Worm (Caenorhabditis elegans): ENCODE measurements around the gene T08D10.5.
A peak's percentile ranks its signal among the peaks of the same experiment; 100 is the strongest.

T08D10.5 gene

DNA sequence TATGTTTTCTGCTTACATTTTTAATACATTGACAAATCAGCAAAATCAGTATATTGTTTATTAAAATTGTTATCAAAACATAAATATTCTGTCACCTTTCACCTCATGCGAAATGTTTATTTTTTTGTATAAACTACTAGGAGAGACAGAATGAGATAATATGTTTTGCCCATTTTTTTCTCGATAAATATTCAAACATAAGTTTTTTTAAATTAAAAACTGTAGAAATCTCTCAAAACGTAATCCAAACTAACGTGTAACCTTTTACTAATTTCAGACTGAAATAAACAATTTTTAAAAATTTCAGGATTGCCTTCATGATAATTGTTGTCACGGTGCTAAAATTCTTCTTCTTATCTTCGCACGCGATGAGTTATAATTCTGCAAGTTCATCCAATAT is at the start of gene T08D10.5:
TSS of gene T08D10.5 (plus strand) at position 301 of the 400 bp plus-strand sequence.
- TF ChIP-seq F13H6.1 (tag; optimal IDR thresholded peaks at IDR 0.05): no peak
- TF ChIP-seq lin-13 (GFP tag; optimal IDR thresholded peaks at IDR 0.05): no peak
- TF ChIP-seq sma-9 (GFP tag; optimal IDR thresholded peaks at IDR 0.05): no peak
- TF ChIP-seq sma-9 (tag; optimal IDR thresholded peaks at IDR 0.05): no peak
- no peak for TF ChIP-seq mbf-1 (tag; optimal IDR thresholded peaks at IDR 0.05)
- TF ChIP-seq lin-11 (tag; optimal IDR thresholded peaks at IDR 0.05): no peak
- no peak for TF ChIP-seq unc-55 (GFP tag; optimal IDR thresholded peaks at IDR 0.05)
- no peak for TF ChIP-seq skn-1 (tag; optimal IDR thresholded peaks at IDR 0.05)
- no peak for TF ChIP-seq lsy-2 (tag; optimal IDR thresholded peaks at IDR 0.05)
- TF ChIP-seq ztf-11 (tag; optimal IDR thresholded peaks at IDR 0.05): no peak

DNA sequence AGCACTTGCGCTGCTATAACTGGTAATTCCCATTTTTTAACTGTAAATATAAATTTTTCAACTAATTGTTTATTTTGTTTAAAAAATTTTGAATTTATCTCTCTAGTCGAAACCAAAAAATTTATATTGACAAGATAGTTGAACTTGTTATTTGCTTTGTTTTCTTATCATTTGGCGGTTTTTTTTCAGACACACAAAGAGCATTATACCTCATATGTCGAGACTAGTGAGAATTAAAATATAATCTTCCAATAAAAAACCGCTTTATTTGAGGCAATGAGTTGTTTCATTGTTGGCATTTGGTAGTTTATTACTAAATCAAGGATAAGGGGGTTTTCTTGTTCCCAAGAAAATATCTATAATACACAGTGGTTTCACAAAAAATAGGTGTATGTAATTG is 49.1 kb upstream of the T08D10.5 start:
- TF ChIP-seq C34F6.9 (tag; optimal IDR thresholded peaks at IDR 0.05) (no peak), nhr-12 (tag; optimal IDR thresholded peaks at IDR 0.05) (no peak), elt-3 (tag; optimal IDR thresholded peaks at IDR 0.05) (no peak)

DNA sequence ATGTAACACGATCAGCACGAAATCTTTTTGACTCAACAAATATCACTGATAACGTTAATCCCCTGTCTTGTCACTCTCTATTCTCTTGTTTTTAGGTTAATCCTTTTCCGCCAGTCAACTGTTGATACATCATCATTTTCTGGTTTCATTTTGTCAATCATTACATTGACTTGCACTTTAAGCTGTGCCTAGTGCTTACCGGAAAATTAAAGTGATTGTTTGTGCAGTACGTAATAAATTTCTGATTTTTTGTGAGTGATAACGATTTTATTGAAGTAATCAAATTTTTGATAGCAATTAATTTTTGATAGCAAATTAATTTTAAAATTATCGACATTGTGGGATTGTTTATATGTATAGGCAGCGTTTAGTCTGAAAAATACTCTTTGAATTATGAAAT is 48.2 kb upstream of the T08D10.5 start:
- TF ChIP-seq unc-39 (tag; optimal IDR thresholded peaks at IDR 0.05): no peak
- TF ChIP-seq skn-1 (tag; optimal IDR thresholded peaks at IDR 0.05): peak; percentile 57
- TF ChIP-seq ztf-11 (tag; optimal IDR thresholded peaks at IDR 0.05): no peak
- TF ChIP-seq fos-1 (tag; optimal IDR thresholded peaks at IDR 0.05): peak; percentile 74

DNA sequence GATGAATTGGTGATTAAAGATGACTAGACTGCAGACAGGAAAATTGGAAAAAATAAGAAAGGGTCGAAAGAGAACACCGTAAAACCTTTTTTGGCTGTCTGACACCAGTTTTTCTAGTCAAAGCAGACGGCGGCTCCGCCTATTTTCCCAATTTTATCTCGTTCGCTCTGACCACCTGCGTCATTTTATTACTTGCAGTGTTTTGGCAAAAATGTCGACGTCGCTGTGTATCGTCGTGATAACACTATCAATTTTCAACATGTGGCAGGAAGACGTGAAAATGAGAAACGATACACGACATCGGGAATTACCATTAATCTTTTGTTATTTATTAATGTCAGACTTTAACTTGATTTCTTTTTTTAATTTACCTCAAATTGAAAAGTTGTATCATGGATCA is 47.3 kb upstream of the T08D10.5 start, which contains the start of gene Y62H9A.15:
TSS of gene Y62H9A.15 (minus strand) at position 100 of the 400 bp plus-strand sequence.
- TF ChIP-seq fos-1 (tag; optimal IDR thresholded peaks at IDR 0.05) (peak; percentile 8), nhr-129 (tag; optimal IDR thresholded peaks at IDR 0.05) (no peak)

DNA sequence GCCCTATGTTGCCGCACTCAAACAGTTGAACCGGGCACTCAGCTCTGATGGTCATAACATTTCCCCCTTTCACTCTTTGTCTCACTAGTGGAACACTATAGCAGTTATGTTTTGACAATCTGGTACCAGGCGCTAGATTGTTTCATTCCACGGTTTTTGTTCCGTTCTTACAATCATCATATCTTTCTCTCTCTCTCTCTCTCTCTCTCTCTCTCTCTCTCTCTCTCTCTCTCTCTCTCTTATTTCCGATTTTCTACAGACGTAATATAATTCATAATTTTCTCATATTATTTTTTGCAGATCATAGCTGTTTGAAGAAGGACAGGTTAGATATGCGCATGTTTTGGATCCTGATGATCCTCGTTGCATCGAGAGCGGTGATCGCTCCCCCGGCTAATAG is 43.5 kb upstream of the T08D10.5 start, which contains the start of gene Y62H9A.12:
TSS of gene Y62H9A.12 (plus strand) at position 301 of the 400 bp plus-strand sequence.
- TF ChIP-seq R02D3.7 (tag; optimal IDR thresholded peaks at IDR 0.05) (no peak), F13H6.1 (tag; optimal IDR thresholded peaks at IDR 0.05) (no peak), alr-1 (tag; optimal IDR thresholded peaks at IDR 0.05) (no peak), fos-1 (tag; optimal IDR thresholded peaks at IDR 0.05) (no peak), sma-9 (GFP tag; optimal IDR thresholded peaks at IDR 0.05) (no peak), sma-9 (tag; optimal IDR thresholded peaks at IDR 0.05) (no peak), nhr-12 (tag; optimal IDR thresholded peaks at IDR 0.05) (no peak), elt-1 (tag; optimal IDR thresholded peaks at IDR 0.05) (no peak), ztf-11 (tag; optimal IDR thresholded peaks at IDR 0.05) (no peak), peb-1 (tag; optimal IDR thresholded peaks at IDR 0.05) (no peak), sem-4 (tag; optimal IDR thresholded peaks at IDR 0.05) (no peak), elt-3 (tag; optimal IDR thresholded peaks at IDR 0.05) (no peak), lin-11 (tag; optimal IDR thresholded peaks at IDR 0.05) (no peak), ama-1 (optimal IDR thresholded peaks at IDR 0.05) (no peak)

DNA sequence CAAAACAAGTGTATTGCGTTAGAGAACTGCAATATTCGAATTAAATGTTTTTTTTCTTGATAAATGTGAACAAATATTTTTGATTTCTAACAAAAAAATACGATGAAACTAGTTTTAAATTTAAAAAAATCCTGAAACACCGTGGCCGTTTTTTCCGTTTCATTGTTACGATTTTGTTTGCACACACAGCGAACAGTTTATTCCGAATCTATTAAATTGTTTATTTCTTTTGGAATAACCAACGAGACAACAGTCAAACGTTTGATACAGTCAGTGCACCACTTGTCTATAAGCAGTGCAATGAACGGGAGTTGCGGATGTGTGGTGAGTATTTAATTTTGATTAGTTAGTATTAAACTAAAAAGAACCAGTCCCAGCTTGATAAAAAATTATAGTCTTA is 40.6 kb upstream of the T08D10.5 start, which contains the start of gene Y62H9A.13:
TSS of gene Y62H9A.13 (plus strand) at position 301 of the 400 bp plus-strand sequence.
- no peak for TF ChIP-seq nhr-23 (tag; optimal IDR thresholded peaks at IDR 0.05)
- no peak for TF ChIP-seq unc-62 (GFP tag; optimal IDR thresholded peaks at IDR 0.05)
- no peak for TF ChIP-seq R02D3.7 (tag; optimal IDR thresholded peaks at IDR 0.05)
- no peak for TF ChIP-seq mab-5 (tag; optimal IDR thresholded peaks at IDR 0.05)
- TF ChIP-seq mdl-1 (tag; optimal IDR thresholded peaks at IDR 0.05): no peak
- no peak for TF ChIP-seq ZK546.5 (tag; optimal IDR thresholded peaks at IDR 0.05)
- TF ChIP-seq sma-3 (GFP tag; optimal IDR thresholded peaks at IDR 0.05): no peak
- no peak for TF ChIP-seq lin-13 (GFP tag; optimal IDR thresholded peaks at IDR 0.05)
- no peak for TF ChIP-seq ztf-1 (GFP tag; conservative IDR thresholded peaks at IDR 0.05)
- TF ChIP-seq elt-1 (tag; optimal IDR thresholded peaks at IDR 0.05): no peak
- no peak for TF ChIP-seq lin-39 (tag; optimal IDR thresholded peaks at IDR 0.05)

DNA sequence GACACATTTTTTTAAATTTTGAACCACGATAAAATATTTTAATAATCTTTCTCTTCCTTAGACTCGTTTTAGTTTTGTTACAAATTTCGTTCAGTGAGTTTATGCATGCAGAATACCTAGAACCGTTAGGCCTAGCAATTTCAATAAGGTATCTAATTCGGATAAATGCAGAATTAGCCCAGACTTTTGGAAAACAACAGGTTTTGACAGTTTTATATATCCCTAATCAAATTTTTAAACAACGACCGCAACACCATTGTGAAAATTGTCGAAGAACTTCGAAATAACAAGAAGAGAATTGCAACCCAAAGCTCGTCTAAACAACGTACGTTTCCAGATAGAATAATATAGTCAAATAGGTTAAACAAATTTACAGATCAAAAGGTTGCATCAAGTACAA is 39.4 kb upstream of the T08D10.5 start, which contains the start of gene Y62H9A.16:
TSS of gene Y62H9A.16 (plus strand) at position 301 of the 400 bp plus-strand sequence.
- no peak for TF ChIP-seq unc-55 (GFP tag; optimal IDR thresholded peaks at IDR 0.05)
- no peak for TF ChIP-seq unc-39 (tag; optimal IDR thresholded peaks at IDR 0.05)
- TF ChIP-seq skn-1 (tag; optimal IDR thresholded peaks at IDR 0.05): no peak
- TF ChIP-seq ztf-1 (GFP tag; conservative IDR thresholded peaks at IDR 0.05): no peak
- no peak for TF ChIP-seq nhr-21 (tag; optimal IDR thresholded peaks at IDR 0.05)
- no peak for TF ChIP-seq sma-3 (GFP tag; optimal IDR thresholded peaks at IDR 0.05)
- TF ChIP-seq egl-27 (tag; optimal IDR thresholded peaks at IDR 0.05): no peak
- TF ChIP-seq fos-1 (tag; optimal IDR thresholded peaks at IDR 0.05): no peak
- no peak for TF ChIP-seq lin-13 (GFP tag; optimal IDR thresholded peaks at IDR 0.05)
- no peak for TF ChIP-seq lsy-2 (tag; optimal IDR thresholded peaks at IDR 0.05)
- no peak for TF ChIP-seq nhr-11 (tag; optimal IDR thresholded peaks at IDR 0.05)
- TF ChIP-seq ama-1 (optimal IDR thresholded peaks at IDR 0.05): no peak
- TF ChIP-seq mdl-1 (tag; optimal IDR thresholded peaks at IDR 0.05): no peak
- TF ChIP-seq mbf-1 (tag; optimal IDR thresholded peaks at IDR 0.05): no peak

Measured in whole organism, L2 larva.